Worm (Caenorhabditis elegans): ENCODE data around the gene D1014.13.

- TF ChIP-seq aptf-2 (GFP tag; conservative IDR thresholded peaks at IDR 0.05) (no peak), B0336.3 (GFP tag; IDR thresholded peaks at IDR 0.05) (no peak), madf-6 (GFP tag; IDR thresholded peaks at IDR 0.05) (no peak; the same call in 1 of the 2 replicates), F49E8.2 (tag; optimal IDR thresholded peaks at IDR 0.05; ENCODE audit: insufficient read depth) (no peak)
Measured at ce11 chrV:8178279-8178678, 32.9 kb downstream of the D1014.13 start.
